Worm (Caenorhabditis elegans) whole organism, mixed stage, embryonic: ENCODE data around the gene gta-1.

Experiments used
- blmp-1 ChIP-seq: fragments of 150-350 bp; optimal IDR thresholded peaks from 2 replicates; lab custom pipeline; 2014; ENCODE audit warnings: missing biosample characterization, missing genetic modification characterization
- ceh-39 ChIP-seq: fragments of 150-350 bp; optimal IDR thresholded peaks from 2 replicates; lab custom pipeline; 2014; ENCODE audit warnings: missing biosample characterization, missing genetic modification characterization
- ceh-43 ChIP-seq: fragments of 200-800 bp; sonication (Bioruptor generic); optimal IDR thresholded peaks from 2 replicates; lab custom pipeline; 2018; ENCODE audit warnings: mild to moderate bottlenecking, missing genetic modification characterization, moderate library complexity, missing compliant biosample characterization
- ceh-83 ChIP-seq: fragments of 200-800 bp; sonication (Bioruptor generic); optimal IDR thresholded peaks from 2 replicates; lab custom pipeline; 2018; ENCODE audit warnings: mild to moderate bottlenecking, missing genetic modification characterization, missing compliant biosample characterization
- cnd-1 ChIP-seq: fragments of 200-800 bp; sonication (Bioruptor generic); optimal IDR thresholded peaks from 2 replicates; lab custom pipeline; 2018; ENCODE audit warnings: mild to moderate bottlenecking, missing genetic modification characterization, missing compliant biosample characterization
- drap-1 ChIP-seq: fragments of 200-800 bp; sonication (Bioruptor generic); optimal IDR thresholded peaks from 3 replicates; lab custom pipeline; 2018; ENCODE audit warnings: mild to moderate bottlenecking, missing genetic modification characterization, missing compliant biosample characterization
- elt-1 ChIP-seq: sonication (generic microtip); optimal IDR thresholded peaks from 2 replicates; lab custom pipeline; 2017; ENCODE audit warnings: missing genetic modification characterization, mild to moderate bottlenecking, missing compliant biosample characterization, antibody characterized with exemption, moderate library complexity, borderline replicate concordance; ENCODE audit not compliant: insufficient read depth
- elt-3 ChIP-seq: fragments of 150-350 bp; optimal IDR thresholded peaks from 2 replicates; lab custom pipeline; 2014; ENCODE audit warnings: missing biosample characterization, missing genetic modification characterization
- flh-1 ChIP-seq: fragments of 200-800 bp; sonication (Bioruptor generic); optimal IDR thresholded peaks from 2 replicates; lab custom pipeline; 2018; ENCODE audit warnings: mild to moderate bottlenecking, missing genetic modification characterization, moderate library complexity, missing compliant biosample characterization
- ham-2 ChIP-seq: fragments of 200-800 bp; sonication (Bioruptor generic); optimal IDR thresholded peaks from 2 replicates; lab custom pipeline; 2018; ENCODE audit warnings: mild to moderate bottlenecking, missing genetic modification characterization, missing compliant biosample characterization
- hlh-1 ChIP-seq: fragments of 150-350 bp; optimal IDR thresholded peaks from 2 replicates; lab custom pipeline; 2014; ENCODE audit warnings: missing biosample characterization, missing genetic modification reagents, missing genetic modification characterization
- lin-13 ChIP-seq: fragments of 150-350 bp; optimal IDR thresholded peaks from 2 replicates; lab custom pipeline; 2014; ENCODE audit warnings: missing biosample characterization, missing genetic modification characterization
- lin-32 ChIP-seq: fragments of 200-800 bp; sonication (Bioruptor generic); optimal IDR thresholded peaks from 2 replicates; lab custom pipeline; 2018; ENCODE audit warnings: mild to moderate bottlenecking, missing genetic modification characterization, missing compliant biosample characterization
- mab-5 ChIP-seq: fragments of 150-350 bp; optimal IDR thresholded peaks from 2 replicates; lab custom pipeline; 2014; ENCODE audit warnings: missing biosample characterization, missing genetic modification characterization
- mep-1 ChIP-seq: fragments of 150-350 bp; optimal IDR thresholded peaks from 2 replicates; lab custom pipeline; 2017; ENCODE audit warnings: missing biosample characterization, missing genetic modification reagents, missing genetic modification characterization, inconsistent platforms
- mls-2 ChIP-seq: sonication (generic microtip); optimal IDR thresholded peaks from 2 replicates; lab custom pipeline; 2016; ENCODE audit warnings: mild to moderate bottlenecking, missing genetic modification characterization, moderate library complexity, missing compliant biosample characterization
- nhr-12 ChIP-seq: fragments of 150-350 bp; optimal IDR thresholded peaks from 2 replicates; lab custom pipeline; 2014; ENCODE audit warnings: missing biosample characterization, missing genetic modification characterization
- nhr-2 ChIP-seq: fragments of 150-350 bp; optimal IDR thresholded peaks from 2 replicates; lab custom pipeline; 2014; ENCODE audit warnings: missing biosample characterization, missing genetic modification characterization
- nhr-237 ChIP-seq: fragments of 150-350 bp; optimal IDR thresholded peaks from 2 replicates; lab custom pipeline; 2014; ENCODE audit warnings: missing biosample characterization, missing genetic modification characterization
- nhr-28 ChIP-seq: fragments of 150-350 bp; optimal IDR thresholded peaks from 2 replicates; lab custom pipeline; 2014; ENCODE audit warnings: missing biosample characterization, missing genetic modification characterization
- nhr-76 ChIP-seq: sonication (generic microtip); optimal IDR thresholded peaks from 2 replicates; lab custom pipeline; 2017; ENCODE audit warnings: missing biosample characterization, missing genetic modification characterization
- pha-4 ChIP-seq: fragments of 150-350 bp; optimal IDR thresholded peaks from 2 replicates; lab custom pipeline; 2018; ENCODE audit warnings: missing biosample characterization, missing genetic modification reagents, missing genetic modification characterization
- sem-2 ChIP-seq: fragments of 200-800 bp; sonication (Bioruptor generic); optimal IDR thresholded peaks from 2 replicates; lab custom pipeline; 2018; ENCODE audit warnings: mild to moderate bottlenecking, missing genetic modification characterization, missing compliant biosample characterization
- snpc-4 ChIP-seq: fragments of 150-350 bp; optimal IDR thresholded peaks from 2 replicates; lab custom pipeline; 2014; ENCODE audit warnings: missing biosample characterization, missing genetic modification characterization
- sptf-1 ChIP-seq: sonication (generic microtip); optimal IDR thresholded peaks from 2 replicates; lab custom pipeline; 2017; ENCODE audit warnings: mild to moderate bottlenecking, missing genetic modification characterization, moderate library complexity, missing compliant biosample characterization
- tbx-8 ChIP-seq: fragments of 200-800 bp; sonication (Bioruptor generic); optimal IDR thresholded peaks from 2 replicates; lab custom pipeline; 2018; ENCODE audit warnings: mild to moderate bottlenecking, missing genetic modification characterization, moderate library complexity, missing compliant biosample characterization
- unc-120 ChIP-seq: sonication (generic microtip); optimal IDR thresholded peaks from 2 replicates; lab custom pipeline; 2017; ENCODE audit warnings: missing genetic modification characterization, missing compliant biosample characterization; ENCODE audit not compliant: poor library complexity, severe bottlenecking
- unc-39 ChIP-seq: fragments of 150-350 bp; optimal IDR thresholded peaks from 2 replicates; lab custom pipeline; 2014; ENCODE audit warnings: missing biosample characterization, missing genetic modification characterization
- unc-62 ChIP-seq: fragments of 150-350 bp; optimal IDR thresholded peaks from 2 replicates; lab custom pipeline; 2014; ENCODE audit warnings: missing biosample characterization, missing genetic modification reagents, missing genetic modification characterization
- zip-8 ChIP-seq: fragments of 150-350 bp; optimal IDR thresholded peaks from 2 replicates; lab custom pipeline; 2014; ENCODE audit warnings: missing biosample characterization, missing genetic modification characterization
- ztf-11 ChIP-seq: fragments of 150-350 bp; optimal IDR thresholded peaks from 2 replicates; lab custom pipeline; 2014; ENCODE audit warnings: missing biosample characterization, missing genetic modification characterization

The gta-1 gene

DNA sequence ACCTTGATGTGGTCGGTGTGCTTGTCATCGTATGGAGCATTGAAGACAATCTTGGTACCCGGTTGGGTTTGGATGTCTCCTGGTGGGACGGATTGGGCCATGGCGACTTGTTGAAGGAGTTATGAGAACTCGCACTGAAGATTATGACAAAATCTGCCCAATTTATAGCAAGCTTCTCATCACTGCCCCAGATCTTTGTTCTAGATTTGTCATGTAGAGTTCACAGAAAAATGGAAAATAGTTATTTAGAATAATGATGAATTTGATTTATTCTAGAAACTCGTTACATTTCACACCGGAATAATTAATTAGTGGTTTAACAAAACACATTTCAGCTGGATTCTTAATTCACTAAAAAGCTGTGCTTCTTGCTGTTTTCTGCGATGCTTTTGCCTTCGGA is 36.8 kb upstream of the gta-1 start, which contains the start of gene msp-38:
TSS of gene msp-38 (minus strand) at position 101 of the 400 bp plus-strand sequence.
- TF ChIP-seq unc-120 (tag; lab: Kevin White, UChicago) (no peak), ceh-43 (GFP tag; lab: Kevin White, UChicago) (no peak), lin-32 (GFP tag; lab: Kevin White, UChicago) (no peak), unc-39 (no peak), drap-1 (GFP tag; lab: Kevin White, UChicago) (no peak), elt-1 (tag; lab: Kevin White, UChicago) (no peak), ceh-39 (tag; lab: Kevin White, UChicago) (no peak), nhr-237 (tag; lab: Kevin White, UChicago) (no peak), ceh-83 (no peak), mep-1 (tag; lab: Kevin White, UChicago) (no peak), sem-2 (GFP tag; lab: Kevin White, UChicago) (no peak)

ce11 chrIV:10144487-10144886 is 36.0 kb upstream of the gta-1 start:
- no peak for TF ChIP-seq ceh-83
- no peak for TF ChIP-seq ceh-39 (tag; lab: Kevin White, UChicago)
- TF ChIP-seq mab-5 (tag; lab: Kevin White, UChicago), result no peak
- TF ChIP-seq, all 35 proteins: peak for 0

DNA sequence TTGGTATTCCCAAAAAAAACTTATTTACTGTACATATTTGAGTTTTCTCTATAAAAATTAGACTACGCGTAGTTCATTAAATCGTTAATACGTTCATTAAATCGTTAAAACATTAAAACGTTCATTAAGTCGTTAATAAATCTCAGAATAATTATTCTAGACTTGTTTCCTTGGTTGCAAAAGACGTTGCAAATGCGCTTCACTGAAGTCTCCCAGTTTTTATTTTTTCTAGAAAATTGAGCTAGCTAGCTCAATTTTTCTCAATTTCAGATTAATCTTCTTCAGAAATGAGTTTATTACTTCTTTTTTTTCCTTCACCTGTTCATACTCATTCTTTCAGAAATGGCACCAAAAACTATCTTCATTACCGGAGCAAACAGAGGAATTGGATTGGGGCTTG is 35.6 kb upstream of the gta-1 start:
- TF ChIP-seq lin-13 (no peak), tbx-8 (GFP tag; lab: Kevin White, UChicago) (no peak), blmp-1 (tag; lab: Kevin White, UChicago) (no peak), nhr-2 (no peak), mls-2 (tag; lab: Kevin White, UChicago) (no peak), cnd-1 (tag; lab: Kevin White, UChicago) (no peak), ham-2 (GFP tag; lab: Kevin White, UChicago) (no peak), nhr-76 (tag; lab: Kevin White, UChicago) (no peak), elt-3 (no peak), nhr-12 (no peak), elt-1 (tag; lab: Kevin White, UChicago) (no peak), hlh-1 (tag; lab: Kevin White, UChicago) (no peak), mep-1 (tag; lab: Kevin White, UChicago) (no peak), ceh-39 (tag; lab: Kevin White, UChicago) (no peak), pha-4 (tag; lab: Kevin White, UChicago) (no peak), snpc-4 (tag; lab: Kevin White, UChicago) (no peak), nhr-28 (tag; lab: Kevin White, UChicago) (no peak), ztf-11 (tag; lab: Kevin White, UChicago) (no peak), drap-1 (GFP tag; lab: Kevin White, UChicago) (no peak), ceh-43 (GFP tag; lab: Kevin White, UChicago) (no peak)

DNA sequence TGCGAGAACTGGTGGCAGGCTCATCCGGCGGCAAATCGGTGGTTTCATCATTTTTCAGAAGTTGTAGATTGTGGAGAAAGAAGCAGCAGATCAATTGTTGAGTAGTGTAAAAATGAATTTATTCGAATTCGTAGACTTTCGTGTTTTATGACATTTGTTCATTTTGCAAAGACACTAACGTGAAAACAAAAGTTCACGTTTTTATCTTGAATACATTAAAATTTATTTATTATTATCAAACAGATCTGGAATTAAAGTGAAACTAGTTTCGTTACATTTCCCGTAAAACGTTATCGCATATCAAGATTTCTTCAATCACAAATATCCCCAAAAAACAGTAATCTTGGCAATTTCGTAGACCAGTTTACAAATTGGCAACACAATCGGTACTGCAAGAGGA is 33.6 kb upstream of the gta-1 start, which contains the start of gene T14G10.8:
TSS of gene T14G10.8 (minus strand) at position 101 of the 400 bp plus-strand sequence.
- TF ChIP-seq flh-1 (GFP tag; lab: Kevin White, UChicago) (no peak), lin-13 (no peak), blmp-1 (tag; lab: Kevin White, UChicago) (no peak), elt-3 (no peak), nhr-237 (tag; lab: Kevin White, UChicago) (no peak), elt-1 (tag; lab: Kevin White, UChicago) (no peak), tbx-8 (GFP tag; lab: Kevin White, UChicago) (no peak), nhr-28 (tag; lab: Kevin White, UChicago) (no peak), zip-8 (no peak), unc-62 (GFP tag; lab: Kevin White, UChicago) (no peak), mep-1 (tag; lab: Kevin White, UChicago) (no peak), mls-2 (tag; lab: Kevin White, UChicago) (no peak), ztf-11 (tag; lab: Kevin White, UChicago) (no peak), drap-1 (GFP tag; lab: Kevin White, UChicago) (no peak), sptf-1 (no peak), ham-2 (GFP tag; lab: Kevin White, UChicago) (no peak), unc-120 (tag; lab: Kevin White, UChicago) (no peak), cnd-1 (tag; lab: Kevin White, UChicago) (no peak)
